Worm (Caenorhabditis elegans) whole organism, young adult: ENCODE measurements around the gene viro-2.

Source experiments
- B0261.1 ChIP-seq: sonication (generic microtip); optimal IDR thresholded peaks from 2 replicates; lab custom pipeline; 2016; ENCODE audit warnings: mild to moderate bottlenecking, missing genetic modification characterization, moderate library complexity, missing compliant biosample characterization
- C06A6.2 ChIP-seq: fragments of 200-800 bp; sonication (Bioruptor generic); conservative IDR thresholded peaks from 2 replicates; pipeline ENCODE4 v1.3.6; 2022; ENCODE audit warnings: missing genetic modification characterization, missing compliant biosample characterization
- D2030.7 ChIP-seq: fragments of 200-800 bp; sonication (Bioruptor generic); IDR thresholded peaks from 2 replicates; pipeline ENCODE4 v1.3.6; 2022; ENCODE audit warnings: missing genetic modification reagents, missing genetic modification characterization, missing compliant biosample characterization
- F10E7.11 ChIP-seq: sonication (generic microtip); optimal IDR thresholded peaks from 2 replicates; lab custom pipeline; 2017; ENCODE audit warnings: mild to moderate bottlenecking, missing genetic modification characterization, moderate library complexity, missing compliant biosample characterization
- F33H1.4 ChIP-seq: fragments of 200-800 bp; sonication (Bioruptor generic); IDR thresholded peaks from 2 replicates; pipeline ENCODE4 v1.3.6; 2022; ENCODE audit warnings: missing genetic modification reagents, missing genetic modification characterization, missing compliant biosample characterization
- F37B4.10 ChIP-seq: fragments of 200-800 bp; sonication (Bioruptor generic); IDR thresholded peaks from 2 replicates; pipeline ENCODE4 v1.3.6; 2022; ENCODE audit warnings: missing genetic modification characterization, missing compliant biosample characterization
- F49E8.2 ChIP-seq: sonication (generic microtip); optimal IDR thresholded peaks from 3 replicates; lab custom pipeline; 2017; ENCODE audit warnings: missing genetic modification characterization, mild to moderate bottlenecking, missing compliant biosample characterization, antibody characterized with exemption, moderate library complexity; ENCODE audit not compliant: insufficient read depth
- F57C9.4 ChIP-seq: sonication (generic microtip); optimal IDR thresholded peaks from 2 replicates; lab custom pipeline; 2017; ENCODE audit warnings: mild to moderate bottlenecking, missing genetic modification characterization, missing compliant biosample characterization
- Y53G8AR.9 ChIP-seq: fragments of 200-800 bp; sonication (Bioruptor generic); conservative IDR thresholded peaks from 2 replicates; pipeline ENCODE4 v1.3.6; 2022; ENCODE audit warnings: missing genetic modification reagents, missing genetic modification characterization, missing compliant biosample characterization
- Y95B8A.8 ChIP-seq: fragments of 200-800 bp; sonication (Bioruptor generic); IDR thresholded peaks from 2 replicates; pipeline ENCODE4 v1.3.6; 2022; ENCODE audit warnings: missing genetic modification reagents, missing genetic modification characterization, missing compliant biosample characterization
- attf-3 ChIP-seq: fragments of 200-800 bp; sonication (Bioruptor generic); conservative IDR thresholded peaks from 2 replicates; pipeline ENCODE4 v1.3.6; 2022; ENCODE audit warnings: missing genetic modification reagents, missing genetic modification characterization, missing compliant biosample characterization
- attf-5 ChIP-seq: fragments of 200-800 bp; sonication (Bioruptor generic); optimal IDR thresholded peaks from 2 replicates; lab custom pipeline; 2018; ENCODE audit warnings: mild to moderate bottlenecking, missing genetic modification characterization, missing compliant biosample characterization
- bed-1 ChIP-seq: fragments of 200-800 bp; sonication (Bioruptor generic); IDR thresholded peaks from 2 replicates; pipeline ENCODE4 v1.3.6; 2022; ENCODE audit warnings: missing genetic modification reagents, missing genetic modification characterization, missing compliant biosample characterization
- cebp-1 ChIP-seq, 2 experiments: fragments of 200-800 bp in 1 of 2; sonication (Bioruptor generic) in 1 of 2; sonication (generic microtip) in 1 of 2; IDR thresholded peaks in 1 of 2; optimal IDR thresholded peaks in 1 of 2; 2 replicates each; pipeline versions ENCODE4 v1.3.6 to Lab custom; 2017 to 2022; ENCODE audit warnings: missing compliant biosample characterization in 2 of 2, missing genetic modification characterization in 2 of 2, mild to moderate bottlenecking in 1 of 2, missing genetic modification reagents in 1 of 2, moderate library complexity in 1 of 2
- ceh-58 ChIP-seq: fragments of 200-800 bp; sonication (Bioruptor generic); IDR thresholded peaks from 2 replicates; pipeline ENCODE4 v1.3.6; 2022; ENCODE audit warnings: missing genetic modification characterization, missing compliant biosample characterization
- ceh-79 ChIP-seq: sonication (generic microtip); optimal IDR thresholded peaks from 2 replicates; lab custom pipeline; 2017; ENCODE audit warnings: mild to moderate bottlenecking, missing genetic modification characterization, missing compliant biosample characterization
- dpl-1 ChIP-seq: fragments of 150-350 bp; optimal IDR thresholded peaks from 2 replicates; lab custom pipeline; 2014; ENCODE audit warnings: missing biosample characterization, missing genetic modification reagents, missing genetic modification characterization
- efl-1 ChIP-seq: fragments of 150-350 bp; optimal IDR thresholded peaks from 2 replicates; lab custom pipeline; 2014; ENCODE audit warnings: missing biosample characterization, missing genetic modification reagents, missing genetic modification characterization
- egl-44 ChIP-seq: fragments of 200-800 bp; sonication (Bioruptor generic); IDR thresholded peaks from 2 replicates; pipeline ENCODE4 v1.3.6; 2022; ENCODE audit warnings: missing genetic modification reagents, missing genetic modification characterization, missing compliant biosample characterization
- fkh-3 ChIP-seq: sonication (generic microtip); optimal IDR thresholded peaks from 2 replicates; lab custom pipeline; 2016; ENCODE audit warnings: mild to moderate bottlenecking, missing genetic modification characterization, missing compliant biosample characterization
- gei-17 ChIP-seq: fragments of 200-800 bp; sonication (Bioruptor generic); optimal IDR thresholded peaks from 2 replicates; lab custom pipeline; 2018; ENCODE audit warnings: mild to moderate bottlenecking, missing genetic modification characterization, missing compliant biosample characterization
- hmg-20 ChIP-seq: fragments of 200-800 bp; sonication (Bioruptor generic); IDR thresholded peaks from 2 replicates; pipeline ENCODE4 v1.3.6; 2022; ENCODE audit warnings: missing genetic modification reagents, missing genetic modification characterization, missing compliant biosample characterization
- hrde-1 ChIP-seq: sonication (generic microtip); optimal IDR thresholded peaks from 2 replicates; lab custom pipeline; 2016; ENCODE audit warnings: missing genetic modification characterization, mild to moderate bottlenecking, missing compliant biosample characterization, moderate library complexity, missing genotype, missing genetic modification reagents, borderline replicate concordance
- hsf-1 ChIP-seq: fragments of 200-800 bp; sonication (Bioruptor generic); IDR thresholded peaks from 2 replicates; pipeline ENCODE4 v1.3.6; 2022; ENCODE audit warnings: missing genetic modification reagents, missing genetic modification characterization, missing compliant biosample characterization
- let-607 ChIP-seq, 2 experiments: fragments of 200-800 bp in 1 of 2; sonication (Bioruptor generic) in 1 of 2; sonication (generic microtip) in 1 of 2; optimal IDR thresholded peaks; 2 replicates each; lab custom pipeline; 2016 to 2018; ENCODE audit warnings: mild to moderate bottlenecking in 2 of 2, missing compliant biosample characterization in 2 of 2, missing genetic modification characterization in 2 of 2, moderate library complexity in 2 of 2, missing genotype in 1 of 2
- lin-54 ChIP-seq: fragments of 200-800 bp; sonication (Bioruptor generic); optimal IDR thresholded peaks from 2 replicates; lab custom pipeline; 2018; ENCODE audit warnings: mild to moderate bottlenecking, missing genetic modification characterization, missing compliant biosample characterization
- lsl-1 ChIP-seq: fragments of 200-800 bp; sonication (Bioruptor generic); optimal IDR thresholded peaks from 2 replicates; lab custom pipeline; 2018; ENCODE audit warnings: mild to moderate bottlenecking, missing genetic modification characterization, moderate library complexity, missing compliant biosample characterization
- lsy-27 ChIP-seq: sonication (generic microtip); optimal IDR thresholded peaks from 2 replicates; lab custom pipeline; 2017; ENCODE audit warnings: missing genetic modification characterization, mild to moderate bottlenecking, missing compliant biosample characterization, antibody characterized with exemption, missing genotype, borderline replicate concordance; ENCODE audit not compliant: insufficient read depth
- mel-28 ChIP-seq: sonication (generic microtip); optimal IDR thresholded peaks from 2 replicates; lab custom pipeline; 2016; ENCODE audit warnings: borderline replicate concordance, mild to moderate bottlenecking, missing genetic modification characterization, missing compliant biosample characterization
- nhr-120 ChIP-seq: fragments of 200-800 bp; sonication (Bioruptor generic); IDR thresholded peaks from 2 replicates; pipeline ENCODE4 v1.3.6; 2022; ENCODE audit warnings: missing genetic modification characterization, missing compliant biosample characterization
- nhr-80 ChIP-seq: sonication (generic microtip); optimal IDR thresholded peaks from 2 replicates; lab custom pipeline; 2016; ENCODE audit warnings: missing genetic modification characterization, missing compliant biosample characterization
- nhr-90 ChIP-seq: sonication (generic microtip); optimal IDR thresholded peaks from 2 replicates; lab custom pipeline; 2016; ENCODE audit warnings: missing genotype, mild to moderate bottlenecking, missing genetic modification characterization, missing compliant biosample characterization
- pbrm-1 ChIP-seq: fragments of 200-800 bp; sonication (Bioruptor generic); IDR thresholded peaks from 2 replicates; pipeline ENCODE4 v1.3.6; 2022; ENCODE audit warnings: missing genetic modification reagents, missing genetic modification characterization, missing compliant biosample characterization
- rpc-1 ChIP-seq, 2 experiments: fragments of 150-350 bp in 1 of 2; sonication (generic microtip) in 1 of 2; optimal IDR thresholded peaks; 2 replicates each; lab custom pipeline; 2014 to 2018; ENCODE audit warnings: missing biosample characterization in 1 of 2, missing genetic modification characterization in 1 of 2, missing genetic modification reagents in 1 of 2, missing genotype in 1 of 2
- sea-2 ChIP-seq: fragments of 200-800 bp; sonication (Bioruptor generic); IDR thresholded peaks from 2 replicates; pipeline ENCODE4 v1.3.6; 2022; ENCODE audit warnings: missing genetic modification characterization, missing compliant biosample characterization
- snpc-1.1 ChIP-seq: sonication (generic microtip); optimal IDR thresholded peaks from 2 replicates; lab custom pipeline; 2017; ENCODE audit warnings: missing genetic modification characterization, mild to moderate bottlenecking, missing compliant biosample characterization, antibody characterized with exemption, moderate library complexity, missing genotype, missing genetic modification reagents; ENCODE audit not compliant: insufficient read depth
- snpc-4 ChIP-seq, 5 experiments: fragments of 150-350 bp in 1 of 5; sonication (generic microtip) in 4 of 5; optimal IDR thresholded peaks; 2 replicates each; lab custom pipeline; 2014 to 2018; ENCODE audit warnings: missing genetic modification characterization in 5 of 5, missing biosample characterization in 3 of 5, antibody characterized with exemption in 2 of 5, mild to moderate bottlenecking in 2 of 5, missing compliant biosample characterization in 2 of 5, missing genotype in 2 of 5, moderate library complexity in 2 of 5, missing genetic modification reagents in 1 of 5
- tbx-9 ChIP-seq: sonication (generic microtip); optimal IDR thresholded peaks from 2 replicates; lab custom pipeline; 2016; ENCODE audit warnings: borderline replicate concordance, missing genetic modification characterization, inconsistent platforms, missing compliant biosample characterization
- unc-62 ChIP-seq: fragments of 150-350 bp; optimal IDR thresholded peaks from 2 replicates; lab custom pipeline; 2014; ENCODE audit warnings: missing biosample characterization, missing genetic modification reagents, missing genetic modification characterization
- zim-3 ChIP-seq: sonication (generic microtip); optimal IDR thresholded peaks from 2 replicates; lab custom pipeline; 2017; ENCODE audit warnings: mild to moderate bottlenecking, missing genetic modification characterization, moderate library complexity, missing compliant biosample characterization
- ztf-22 ChIP-seq: fragments of 200-800 bp; sonication (Bioruptor generic); optimal IDR thresholded peaks from 2 replicates; lab custom pipeline; 2018; ENCODE audit warnings: mild to moderate bottlenecking, missing genetic modification characterization, moderate library complexity, missing compliant biosample characterization
- ztf-25 ChIP-seq: fragments of 200-800 bp; sonication (Bioruptor generic); IDR thresholded peaks from 2 replicates; pipeline ENCODE4 v1.3.6; 2022; ENCODE audit warnings: missing genetic modification reagents, missing genetic modification characterization, missing compliant biosample characterization
- ztf-26 ChIP-seq: sonication (generic microtip); optimal IDR thresholded peaks from 2 replicates; lab custom pipeline; 2017; ENCODE audit warnings: missing genetic modification characterization, missing compliant biosample characterization
- ztf-3 ChIP-seq: fragments of 200-800 bp; sonication (Bioruptor generic); optimal IDR thresholded peaks from 2 replicates; lab custom pipeline; 2018; ENCODE audit warnings: mild to moderate bottlenecking, missing genetic modification characterization, missing compliant biosample characterization
- ztf-6 ChIP-seq: fragments of 200-800 bp; sonication (Bioruptor generic); IDR thresholded peaks from 2 replicates; pipeline ENCODE4 v1.3.6; 2022; ENCODE audit warnings: missing genetic modification reagents, missing genetic modification characterization, missing compliant biosample characterization

viro-2 gene

DNA sequence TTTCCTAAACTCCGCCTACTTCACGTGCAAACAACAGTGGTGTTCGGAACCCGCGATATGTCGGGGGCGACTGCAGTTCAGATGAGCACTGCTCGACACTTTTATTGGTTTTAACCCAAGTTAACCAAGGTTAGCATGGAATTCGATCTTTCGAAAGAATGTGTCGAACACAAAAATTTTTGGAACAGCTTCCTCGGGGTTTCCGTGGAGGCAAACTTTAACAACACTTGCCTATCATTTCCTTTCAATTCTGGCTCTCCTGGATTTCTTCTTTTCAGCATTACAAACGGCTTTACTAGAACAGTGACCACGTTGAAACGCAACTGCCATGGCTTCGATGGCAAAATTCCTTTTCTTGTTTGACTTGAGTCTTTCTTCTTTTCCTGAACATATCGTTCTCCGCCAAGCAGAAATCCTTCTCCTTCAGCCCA, 12.6 kb downstream of the viro-2 start (continued):
- peak; percentile 11 for TF ChIP-seq tbx-9 (tag; lab: Kevin White, UChicago)
- TF ChIP-seq ceh-79: peak; percentile 41
- no peak for TF ChIP-seq bed-1 (GFP tag; lab: Robert Waterston, UW)
- 0 out of 2 replicates have a peak, but pooled peaks have one; percentile 36 for TF ChIP-seq ztf-25 (GFP tag; lab: Robert Waterston, UW)
- TF ChIP-seq mel-28: no peak
- 0 out of 2 replicates have a peak, but pooled peaks have one; percentile 49 for TF ChIP-seq Y95B8A.8 (GFP tag; lab: Robert Waterston, UW)
- TF ChIP-seq rpc-1 (optimal IDR thresholded peaks at IDR 0.05; lab: Kevin White, UChicago): no peak
- peak; percentile 9 for TF ChIP-seq rpc-1 (tag; optimal IDR thresholded peaks at IDR 0.05; lab: Kevin White, UChicago)
- peak; percentile 21 for TF ChIP-seq attf-5 (GFP tag; lab: Kevin White, UChicago)
- peak; percentile 100 for TF ChIP-seq snpc-1.1 (tag; lab: Kevin White, UChicago)
- TF ChIP-seq hmg-20: 0 out of 2 replicates have a peak, but pooled peaks have one; percentile 31
- TF ChIP-seq Y53G8AR.9 (GFP tag; lab: Robert Waterston, UW): peak; percentile 73
- TF ChIP-seq zim-3: no peak
- TF ChIP-seq fkh-3 (tag; lab: Kevin White, UChicago): peak; percentile 92
- peak; percentile 21 for TF ChIP-seq lsy-27
- peak in 1 of 2 experiments; percentile 30 for TF ChIP-seq let-607 (tag; optimal IDR thresholded peaks at IDR 0.05; lab: Kevin White, UChicago)
- peak; percentile 97 for TF ChIP-seq D2030.7
- peak; percentile 61; the same call in 1 of the 2 replicates for TF ChIP-seq attf-3 (GFP tag; lab: Robert Waterston, UW)
- no peak for TF ChIP-seq ztf-6
- peak; percentile 98 for TF ChIP-seq pbrm-1 (GFP tag; lab: Robert Waterston, UW)
- TF ChIP-seq nhr-90 (tag; lab: Kevin White, UChicago): no peak
- TF ChIP-seq cebp-1 (GFP tag; IDR thresholded peaks at IDR 0.05; lab: Robert Waterston, UW): no peak
- peak; percentile 64 for TF ChIP-seq cebp-1 (tag; optimal IDR thresholded peaks at IDR 0.05; lab: Kevin White, UChicago)
- no peak for TF ChIP-seq ztf-3 (GFP tag; lab: Kevin White, UChicago)
- TF ChIP-seq F49E8.2 (tag; lab: Kevin White, UChicago): peak; percentile 85
- TF ChIP-seq F57C9.4: peak; percentile 40
- peak; percentile 51; the same call in 1 of the 2 replicates for TF ChIP-seq F33H1.4
- no peak for TF ChIP-seq sea-2 (GFP tag; lab: Robert Waterston, UW)
- TF ChIP-seq nhr-80 (tag; lab: Kevin White, UChicago): peak; percentile 63
- no peak for TF ChIP-seq ceh-58
- TF ChIP-seq unc-62 (GFP tag; lab: Kevin White, UChicago): no peak
- no peak for TF ChIP-seq F10E7.11 (tag; lab: Kevin White, UChicago)
- TF ChIP-seq dpl-1 (GFP tag; lab: Kevin White, UChicago): no peak
- TF ChIP-seq C06A6.2 (GFP tag; lab: Robert Waterston, UW): no peak
- TF ChIP-seq F37B4.10: no peak
- peak; percentile 70 for TF ChIP-seq lsl-1 (GFP tag; lab: Kevin White, UChicago)
- no peak for TF ChIP-seq nhr-120
- TF ChIP-seq snpc-4 (GFP tag; optimal IDR thresholded peaks at IDR 0.05; lab: Kevin White, UChicago): peak; percentile 98
- peak; percentile 98 to 100 (median 99) for TF ChIP-seq snpc-4 (tag; optimal IDR thresholded peaks at IDR 0.05; lab: Kevin White, UChicago)
- peak; percentile 74 for TF ChIP-seq hrde-1 (tag; lab: Kevin White, UChicago)
- TF ChIP-seq egl-44 (GFP tag; lab: Robert Waterston, UW): 0 out of 2 replicates have a peak, but pooled peaks have one; percentile 18
- peak; percentile 82 for TF ChIP-seq lin-54 (GFP tag; lab: Kevin White, UChicago)
- TF ChIP-seq hsf-1 (GFP tag; lab: Robert Waterston, UW): peak; percentile 75
- TF ChIP-seq ztf-22 (GFP tag; lab: Kevin White, UChicago): no peak
- no peak for TF ChIP-seq efl-1 (GFP tag; lab: Kevin White, UChicago)
- TF ChIP-seq ztf-26 (tag; lab: Kevin White, UChicago): peak; percentile 1
- peak; percentile 49 for TF ChIP-seq gei-17 (GFP tag; lab: Kevin White, UChicago)
- TF ChIP-seq B0261.1: peak; percentile 3
